Fruit fly (Drosophila melanogaster) whole organism, embryonic: ENCODE results near the gene CG3625.
A peak's percentile ranks its signal among the peaks of the same experiment; 100 is the strongest.

Experiments used
- Aef1 ChIP-seq: fragments of 200-800 bp; sonication (Bioruptor generic); IDR thresholded peaks from 3 replicates; pipeline ENCODE4 v1.3.6; 2022; ENCODE audit warnings: missing biosample characterization, missing genetic modification characterization
- Asciz ChIP-seq: fragments of 200-800 bp; sonication (Bioruptor generic); optimal IDR thresholded peaks from 2 replicates; lab custom pipeline; 2017; ENCODE audit warnings: missing biosample characterization, mild to moderate bottlenecking, missing genetic modification characterization, missing genetic modification reagents
- CG11085 ChIP-seq: fragments of 200-800 bp; sonication (Bioruptor generic); IDR thresholded peaks from 2 replicates; pipeline ENCODE4 v1.3.6; 2022; ENCODE audit warnings: missing biosample characterization, missing genetic modification characterization
- CG11398 ChIP-seq: fragments of 200-800 bp; sonication (Bioruptor generic); optimal IDR thresholded peaks from 2 replicates; lab custom pipeline; 2016; ENCODE audit warnings: missing biosample characterization, missing genetic modification characterization
- CG11695 ChIP-seq: fragments of 200-800 bp; sonication (Bioruptor generic); IDR thresholded peaks from 3 replicates; pipeline ENCODE4 v1.3.6; 2022; ENCODE audit warnings: missing biosample characterization, missing genetic modification characterization
- CG12659 ChIP-seq: fragments of 200-800 bp; sonication (Bioruptor generic); optimal IDR thresholded peaks from 3 replicates; lab custom pipeline; 2017; ENCODE audit warnings: mild to moderate bottlenecking, missing biosample characterization, missing genetic modification reagents, missing genetic modification characterization
- CG13287 ChIP-seq: fragments of 200-800 bp; sonication (Bioruptor generic); IDR thresholded peaks from 2 replicates; pipeline ENCODE4 v1.3.6; 2022; ENCODE audit warnings: missing biosample characterization, missing genetic modification characterization; ENCODE audit not compliant: partially characterized antibody
- CG13296 ChIP-seq: fragments of 200-800 bp; sonication (Bioruptor generic); optimal IDR thresholded peaks from 3 replicates; lab custom pipeline; 2018; ENCODE audit warnings: missing biosample characterization, mild to moderate bottlenecking, missing genetic modification characterization
- CG14441 ChIP-seq: fragments of 200-800 bp; sonication (Bioruptor generic); IDR thresholded peaks from 2 replicates; pipeline ENCODE4 v1.3.6; 2022; ENCODE audit warnings: missing biosample characterization, missing genetic modification characterization
- CG15269 ChIP-seq: fragments of 200-800 bp; sonication (Bioruptor generic); optimal IDR thresholded peaks from 2 replicates; lab custom pipeline; 2018; ENCODE audit warnings: missing biosample characterization, mild to moderate bottlenecking, missing genetic modification characterization, moderate library complexity
- CG1529 ChIP-seq: fragments of 200-800 bp; sonication (Bioruptor generic); optimal IDR thresholded peaks from 3 replicates; lab custom pipeline; 2018; ENCODE audit warnings: missing biosample characterization, missing genetic modification characterization
- CG33557 ChIP-seq: fragments of 200-800 bp; sonication (Bioruptor generic); optimal IDR thresholded peaks from 2 replicates; lab custom pipeline; 2019; ENCODE audit warnings: missing biosample characterization, mild to moderate bottlenecking, missing genetic modification characterization, moderate library complexity
- CG4360 ChIP-seq: fragments of 200-800 bp; sonication (Bioruptor generic); IDR thresholded peaks from 2 replicates; pipeline ENCODE4 v1.3.6; 2022; ENCODE audit warnings: missing biosample characterization, missing genetic modification characterization
- CG7271 ChIP-seq: fragments of 200-800 bp; sonication (Bioruptor generic); optimal IDR thresholded peaks from 2 replicates; lab custom pipeline; 2018; ENCODE audit warnings: missing biosample characterization, mild to moderate bottlenecking, missing genetic modification characterization, moderate library complexity
- CG8290 ChIP-seq, 3 experiments: fragments of 200-800 bp; sonication (Bioruptor generic); optimal IDR thresholded peaks; 2 replicates each; lab custom pipeline; 2016 to 2019; ENCODE audit warnings: missing biosample characterization in 3 of 3, missing genetic modification characterization in 3 of 3, mild to moderate bottlenecking in 2 of 3, moderate library complexity in 1 of 3
- CTCF ChIP-seq: fragments of 200-800 bp; sonication (Bioruptor generic); optimal IDR thresholded peaks from 2 replicates; lab custom pipeline; 2017; ENCODE audit warnings: missing biosample characterization, mild to moderate bottlenecking, missing genetic modification characterization, moderate library complexity
- Dfd ChIP-seq, 2 experiments: fragments of >200 bp; optimal IDR thresholded peaks; 2 replicates each; lab custom pipeline; 2017; ENCODE audit warnings: missing biosample characterization in 2 of 2, missing genetic modification characterization in 2 of 2
- Doc2 ChIP-seq: fragments of 200-800 bp; sonication (Bioruptor generic); IDR thresholded peaks from 2 replicates; pipeline ENCODE4 v1.3.6; 2022; ENCODE audit warnings: missing biosample characterization, missing genetic modification characterization
- Gug ChIP-seq: fragments of 200-800 bp; sonication (Bioruptor generic); IDR thresholded peaks from 4 replicates; pipeline ENCODE4 v1.3.6; 2022; ENCODE audit warnings: missing biosample characterization, missing genetic modification characterization
- Hand ChIP-seq: fragments of 200-800 bp; sonication (Bioruptor generic); optimal IDR thresholded peaks from 2 replicates; lab custom pipeline; 2017; ENCODE audit warnings: mild to moderate bottlenecking, missing biosample characterization, missing genetic modification reagents, missing genetic modification characterization
- Hr51 ChIP-seq, 2 experiments: fragments of 200-800 bp; sonication (Bioruptor generic); optimal IDR thresholded peaks; 2 replicates in 1 of 2; 3 replicates in 1 of 2; lab custom pipeline; 2016 to 2018; ENCODE audit warnings: missing biosample characterization in 2 of 2, missing genetic modification characterization in 2 of 2, mild to moderate bottlenecking in 1 of 2, moderate library complexity in 1 of 2
- NK7.1 ChIP-seq: fragments of 200-800 bp; sonication (Bioruptor generic); optimal IDR thresholded peaks from 3 replicates; lab custom pipeline; 2016; ENCODE audit warnings: missing biosample characterization, missing genetic modification characterization
- Nf-YB ChIP-seq: fragments of 200-800 bp; sonication (Bioruptor generic); optimal IDR thresholded peaks from 3 replicates; lab custom pipeline; 2019; ENCODE audit warnings: missing biosample characterization, mild to moderate bottlenecking, missing genetic modification characterization, moderate library complexity
- Xbp1 ChIP-seq: fragments of 200-800 bp; sonication (Bioruptor generic); optimal IDR thresholded peaks from 3 replicates; lab custom pipeline; 2016; ENCODE audit warnings: missing biosample characterization, mild to moderate bottlenecking, missing genetic modification characterization
- ap ChIP-seq: fragments of 200-800 bp; sonication (Bioruptor generic); IDR thresholded peaks from 2 replicates; pipeline ENCODE4 v1.3.6; 2022; ENCODE audit warnings: missing biosample characterization, missing genetic modification characterization
- bigmax ChIP-seq: fragments of 200-800 bp; sonication (Bioruptor generic); optimal IDR thresholded peaks from 2 replicates; lab custom pipeline; 2018; ENCODE audit warnings: missing biosample characterization, mild to moderate bottlenecking, missing genetic modification characterization
- crp ChIP-seq, 2 experiments: fragments of 200-800 bp; sonication (Bioruptor generic); optimal IDR thresholded peaks; 2 replicates in 1 of 2; 3 replicates in 1 of 2; lab custom pipeline; 2017; ENCODE audit warnings: missing biosample characterization in 2 of 2, missing genetic modification characterization in 2 of 2, mild to moderate bottlenecking in 1 of 2, moderate library complexity in 1 of 2
- ewg ChIP-seq: fragments of 200-800 bp; sonication (Bioruptor generic); optimal IDR thresholded peaks from 3 replicates; lab custom pipeline; 2017; ENCODE audit warnings: mild to moderate bottlenecking, missing biosample characterization, missing genetic modification reagents, missing genetic modification characterization
- fd3F ChIP-seq: fragments of 200-800 bp; sonication (Bioruptor generic); optimal IDR thresholded peaks from 2 replicates; lab custom pipeline; 2018; ENCODE audit warnings: missing biosample characterization, mild to moderate bottlenecking, missing genetic modification characterization, moderate library complexity
- gro ChIP-seq: fragments of 200-800 bp; sonication (Bioruptor generic); optimal IDR thresholded peaks from 2 replicates; lab custom pipeline; 2016; ENCODE audit warnings: missing biosample characterization, missing genetic modification characterization
- inv ChIP-seq: fragments of 200-800 bp; sonication (Bioruptor generic); IDR thresholded peaks from 2 replicates; pipeline ENCODE4 v1.3.6; 2022; ENCODE audit warnings: missing biosample characterization, missing genetic modification characterization; ENCODE audit not compliant: partially characterized antibody
- jing ChIP-seq: fragments of 200-800 bp; sonication (Bioruptor generic); optimal IDR thresholded peaks from 2 replicates; lab custom pipeline; 2018; ENCODE audit warnings: missing biosample characterization, mild to moderate bottlenecking, missing genetic modification characterization
- kni ChIP-seq: fragments of 200-800 bp; sonication (Bioruptor generic); optimal IDR thresholded peaks from 3 replicates; lab custom pipeline; 2017; ENCODE audit warnings: mild to moderate bottlenecking, missing biosample characterization, missing genetic modification reagents, missing genetic modification characterization
- lola ChIP-seq, 3 experiments: fragments of >200 bp in 2 of 3; fragments of 200-800 bp in 1 of 3; sonication (Bioruptor generic) in 1 of 3; optimal IDR thresholded peaks; 2 replicates each; lab custom pipeline; 2017 to 2019; ENCODE audit warnings: missing biosample characterization in 3 of 3, missing genetic modification characterization in 3 of 3, mild to moderate bottlenecking in 1 of 3, moderate library complexity in 1 of 3
- mirr ChIP-seq: fragments of 200-800 bp; sonication (Bioruptor generic); optimal IDR thresholded peaks from 3 replicates; lab custom pipeline; 2018; ENCODE audit warnings: missing biosample characterization, mild to moderate bottlenecking, missing genetic modification characterization
- nom ChIP-seq: fragments of 200-800 bp; sonication (Bioruptor generic); optimal IDR thresholded peaks from 2 replicates; lab custom pipeline; 2017; ENCODE audit warnings: missing biosample characterization, missing genetic modification characterization, mild to moderate bottlenecking, moderate library complexity, missing genetic modification reagents
- odd ChIP-seq: fragments of 200-800 bp; sonication (Bioruptor generic); optimal IDR thresholded peaks from 2 replicates; lab custom pipeline; 2017; ENCODE audit warnings: missing biosample characterization, mild to moderate bottlenecking, missing genetic modification characterization
- pan ChIP-seq, 4 experiments: fragments of >200 bp in 3 of 4; fragments of 200-800 bp in 1 of 4; sonication (Bioruptor generic) in 1 of 4; optimal IDR thresholded peaks in 3 of 4; IDR thresholded peaks in 1 of 4; 2 replicates each; pipeline versions ENCODE4 v1.3.6 to Lab custom; 2017 to 2022; ENCODE audit warnings: missing biosample characterization in 2 of 4, missing genetic modification characterization in 2 of 4, mixed read lengths in 1 of 4
- pho ChIP-seq: fragments of 200-800 bp; sonication (Bioruptor generic); optimal IDR thresholded peaks from 2 replicates; lab custom pipeline; 2016; ENCODE audit warnings: missing biosample characterization, missing genetic modification characterization
- pzg ChIP-seq: fragments of 200-800 bp; sonication (Bioruptor generic); optimal IDR thresholded peaks from 3 replicates; lab custom pipeline; 2018; ENCODE audit warnings: missing biosample characterization, mild to moderate bottlenecking, missing genetic modification characterization, moderate library complexity
- row ChIP-seq: fragments of 200-800 bp; sonication (Bioruptor generic); IDR thresholded peaks from 3 replicates; pipeline ENCODE4 v1.3.6; 2022; ENCODE audit warnings: missing biosample characterization, missing genetic modification characterization
- scrt ChIP-seq: fragments of 200-800 bp; sonication (Bioruptor generic); optimal IDR thresholded peaks from 2 replicates; lab custom pipeline; 2018; ENCODE audit warnings: missing biosample characterization, mild to moderate bottlenecking, missing genetic modification characterization, moderate library complexity
- sna ChIP-seq: fragments of 200-800 bp; sonication (Bioruptor generic); IDR thresholded peaks from 2 replicates; pipeline ENCODE4 v1.3.6; 2022; ENCODE audit warnings: missing biosample characterization, missing genetic modification characterization; ENCODE audit not compliant: partially characterized antibody
- sug ChIP-seq: fragments of 200-800 bp; optimal IDR thresholded peaks from 2 replicates; lab custom pipeline; 2019; ENCODE audit warnings: missing biosample characterization, mild to moderate bottlenecking, missing genetic modification characterization, moderate library complexity
- tio ChIP-seq: fragments of 200-800 bp; sonication (Bioruptor generic); optimal IDR thresholded peaks from 2 replicates; lab custom pipeline; 2017; ENCODE audit warnings: missing biosample characterization, missing genetic modification characterization, inconsistent platforms
- vnd ChIP-seq: fragments of 200-800 bp; sonication (Bioruptor generic); IDR thresholded peaks from 3 replicates; pipeline ENCODE4 v1.3.6; 2022; ENCODE audit warnings: missing biosample characterization, missing genetic modification characterization; ENCODE audit not compliant: partially characterized antibody

The CG3625 gene

DNA sequence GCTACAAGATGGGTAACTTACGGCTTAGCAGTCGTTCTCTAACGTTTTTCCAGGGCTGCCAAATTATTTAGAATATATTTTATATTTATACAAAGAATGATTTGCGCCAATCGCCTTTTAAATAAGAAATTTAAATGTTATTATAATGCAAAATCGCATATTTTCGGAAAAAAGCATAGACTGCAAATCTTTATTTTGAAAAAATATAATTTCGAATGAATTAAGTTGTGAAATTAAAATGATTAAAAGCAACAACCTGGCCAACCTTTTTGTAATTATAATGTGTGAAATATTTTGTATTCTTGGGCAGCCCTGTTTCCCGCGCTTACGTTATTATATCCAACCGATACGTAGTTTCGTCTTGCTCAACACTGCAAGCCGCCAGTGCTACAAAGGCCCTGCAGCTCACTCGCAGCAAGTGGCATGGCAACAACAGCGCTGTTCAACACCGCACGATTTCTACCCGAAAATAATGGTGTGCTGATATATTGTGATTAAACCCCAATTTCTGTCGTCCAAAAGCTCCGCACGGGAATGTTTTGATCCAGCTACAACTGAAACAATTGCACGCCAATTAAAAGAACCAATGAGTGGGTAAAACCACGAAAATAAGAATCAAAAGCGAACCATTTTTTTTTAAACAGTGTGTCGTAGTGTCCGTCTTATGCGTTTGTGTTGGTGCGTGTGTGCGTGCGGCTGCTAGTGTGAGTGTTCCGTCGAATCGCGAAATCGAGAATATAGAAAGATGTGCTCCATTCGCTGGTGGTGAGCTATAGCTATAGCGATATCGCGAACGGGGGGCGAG lies 6.1 kb upstream of the CG3625 start, which contains the start of gene Pi3K21B (continued):
- TF ChIP-seq CG12659 (GFP tag; lab: Kevin White, UChicago) (peak; percentile 96), gro (GFP tag; lab: Kevin White, UChicago) (peak; percentile 91), Xbp1 (GFP tag; lab: Kevin White, UChicago) (peak; percentile 95), pho (GFP tag; lab: Kevin White, UChicago) (peak; percentile 90), odd (GFP tag; lab: Kevin White, UChicago) (peak; percentile 75), CG13287 (GFP tag; lab: Robert Waterston, UW) (peak; percentile 44; the same call in 1 of the 2 replicates), NK7.1 (GFP tag; lab: Kevin White, UChicago) (peak; percentile 59), Hand (GFP tag; lab: Kevin White, UChicago) (peak; percentile 73), CG15269 (tag; lab: Kevin White, UChicago) (peak; percentile 93), pan (optimal IDR thresholded peaks at IDR 0.05; lab: Kevin White, UChicago) (no peak), pan (GFP tag; optimal IDR thresholded peaks at IDR 0.05 in 1 of 2, IDR thresholded peaks at IDR 0.05 in 1 of 2) (peak in 1 of 2 experiments; percentile 75), CG11398 (GFP tag; lab: Kevin White, UChicago) (peak; percentile 76), CG7271 (tag; lab: Kevin White, UChicago) (peak; percentile 21), CG11695 (peak; percentile 80), CG11085 (GFP tag; lab: Robert Waterston, UW) (peak; percentile 54; the same call in 1 of the 2 replicates), Aef1 (peak; percentile 88), Dfd (GFP tag; optimal IDR thresholded peaks at IDR 0.05; lab: Kevin White, UChicago) (peak in 1 of 2 experiments; percentile 56), scrt (GFP tag; lab: Kevin White, UChicago) (peak; percentile 70), vnd (no peak), CG33557 (GFP tag; lab: Kevin White, UChicago) (peak; percentile 86), row (GFP tag; lab: Robert Waterston, UW) (peak; percentile 86), ewg (peak; percentile 74), Asciz (GFP tag; lab: Kevin White, UChicago) (peak; percentile 67), nom (GFP tag; lab: Kevin White, UChicago) (peak; percentile 59), lola (GFP tag; optimal IDR thresholded peaks at IDR 0.05; lab: Kevin White, UChicago) (peak in 1 of 3 experiments; percentile 90), CG1529 (GFP tag; lab: Kevin White, UChicago) (peak; percentile 76), kni (peak; percentile 87), sug (tag; lab: Kevin White, UChicago) (peak; percentile 92), CG8290 (GFP tag; optimal IDR thresholded peaks at IDR 0.05; lab: Kevin White, UChicago) (peak; percentile 86), CG8290 (tag; optimal IDR thresholded peaks at IDR 0.05; lab: Kevin White, UChicago) (peak in 1 of 2 experiments; percentile 96), Nf-YB (peak; percentile 68), jing (GFP tag; lab: Kevin White, UChicago) (peak; percentile 43), inv (GFP tag; lab: Robert Waterston, UW) (no peak), fd3F (GFP tag; lab: Kevin White, UChicago) (peak; percentile 88), mirr (GFP tag; lab: Kevin White, UChicago) (peak; percentile 73), crp (GFP tag; optimal IDR thresholded peaks at IDR 0.05; lab: Kevin White, UChicago) (peak in 1 of 2 experiments; percentile 31), Hr51 (GFP tag; optimal IDR thresholded peaks at IDR 0.05; lab: Kevin White, UChicago) (peak; percentile 87 to 94), sna (GFP tag; lab: Robert Waterston, UW) (0 out of 2 replicates have a peak, but pooled peaks have one; percentile 12), CG4360 (no peak), Doc2 (GFP tag; lab: Robert Waterston, UW) (no peak), Gug (GFP tag; lab: Robert Waterston, UW) (peak; percentile 82), tio (GFP tag; lab: Kevin White, UChicago) (peak; percentile 93), ap (peak; percentile 78), pzg (peak; percentile 78), CG13296 (GFP tag; lab: Kevin White, UChicago) (peak; percentile 84), CTCF (GFP tag; lab: Kevin White, UChicago) (peak; percentile 29), CG14441 (GFP tag; lab: Robert Waterston, UW) (peak; percentile 80), bigmax (peak; percentile 4)
